Worm (Caenorhabditis elegans) whole organism, L3 larva: ENCODE data around the gene C38C3.6.

ENCODE experiments used
- R02D3.7 ChIP-seq: fragments of 150-350 bp; optimal IDR thresholded peaks from 2 replicates; lab custom pipeline; 2014; ENCODE audit warnings: missing biosample characterization, missing genetic modification characterization
- ZK546.5 ChIP-seq: sonication (generic microtip); optimal IDR thresholded peaks from 2 replicates; lab custom pipeline; 2017; ENCODE audit warnings: missing biosample characterization, missing genetic modification characterization
- ceh-16 ChIP-seq: sonication (generic microtip); optimal IDR thresholded peaks from 2 replicates; lab custom pipeline; 2017; ENCODE audit warnings: missing biosample characterization, missing genetic modification characterization
- ceh-28 ChIP-seq: fragments of 150-350 bp; optimal IDR thresholded peaks from 2 replicates; lab custom pipeline; 2014; ENCODE audit warnings: missing biosample characterization, missing genetic modification reagents, missing genetic modification characterization
- ceh-82 ChIP-seq: fragments of 150-350 bp; optimal IDR thresholded peaks from 2 replicates; lab custom pipeline; 2014; ENCODE audit warnings: missing biosample characterization, missing genetic modification characterization
- ceh-9 ChIP-seq: sonication (generic microtip); optimal IDR thresholded peaks from 2 replicates; lab custom pipeline; 2018; ENCODE audit warnings: missing biosample characterization, missing genetic modification characterization
- daf-12 ChIP-seq: fragments of 150-350 bp; optimal IDR thresholded peaks from 2 replicates; lab custom pipeline; 2014; ENCODE audit warnings: missing biosample characterization, missing genetic modification reagents, missing genetic modification characterization
- egl-5 ChIP-seq: fragments of 150-350 bp; optimal IDR thresholded peaks from 2 replicates; lab custom pipeline; 2017; ENCODE audit warnings: missing biosample characterization, missing genetic modification reagents, missing genetic modification characterization, inconsistent platforms
- elt-1 ChIP-seq: fragments of 150-350 bp; optimal IDR thresholded peaks from 2 replicates; lab custom pipeline; 2014; ENCODE audit warnings: missing biosample characterization, missing genetic modification characterization
- eor-1 ChIP-seq, 2 experiments: fragments of 150-350 bp; optimal IDR thresholded peaks; 2 replicates each; lab custom pipeline; 2014 to 2018; ENCODE audit warnings: missing biosample characterization in 2 of 2, missing genetic modification characterization in 2 of 2
- fkh-10 ChIP-seq: sonication (generic microtip); optimal IDR thresholded peaks from 2 replicates; lab custom pipeline; 2017; ENCODE audit warnings: missing biosample characterization, missing genetic modification reagents, missing genetic modification characterization
- fos-1 ChIP-seq: fragments of 150-350 bp; optimal IDR thresholded peaks from 2 replicates; lab custom pipeline; 2014; ENCODE audit warnings: missing biosample characterization, missing genetic modification characterization
- hmg-11 ChIP-seq: sonication (generic microtip); optimal IDR thresholded peaks from 2 replicates; lab custom pipeline; 2016; ENCODE audit warnings: missing genetic modification characterization, missing compliant biosample characterization
- jun-1 ChIP-seq: fragments of 150-350 bp; optimal IDR thresholded peaks from 2 replicates; lab custom pipeline; 2014; ENCODE audit warnings: missing biosample characterization, missing genetic modification reagents, missing genetic modification characterization
- lin-15B ChIP-seq: fragments of 150-350 bp; optimal IDR thresholded peaks from 2 replicates; lab custom pipeline; 2014; ENCODE audit warnings: missing biosample characterization, missing genetic modification characterization
- lin-39 ChIP-seq: fragments of 150-350 bp; optimal IDR thresholded peaks from 2 replicates; lab custom pipeline; 2018; ENCODE audit warnings: missing biosample characterization, missing genetic modification reagents, missing genetic modification characterization
- mdl-1 ChIP-seq: fragments of 150-350 bp; optimal IDR thresholded peaks from 2 replicates; lab custom pipeline; 2014; ENCODE audit warnings: missing biosample characterization, missing genetic modification characterization
- nhr-11 ChIP-seq: fragments of 150-350 bp; optimal IDR thresholded peaks from 2 replicates; lab custom pipeline; 2014; ENCODE audit warnings: missing biosample characterization, missing genetic modification characterization
- nhr-23 ChIP-seq: fragments of 150-350 bp; optimal IDR thresholded peaks from 2 replicates; lab custom pipeline; 2014; ENCODE audit warnings: missing biosample characterization, missing genetic modification reagents, missing genetic modification characterization
- nhr-237 ChIP-seq: fragments of 150-350 bp; optimal IDR thresholded peaks from 2 replicates; lab custom pipeline; 2014; ENCODE audit warnings: missing biosample characterization, missing genetic modification characterization
- nhr-25 ChIP-seq: sonication (generic microtip); optimal IDR thresholded peaks from 2 replicates; lab custom pipeline; 2017; ENCODE audit warnings: missing biosample characterization, missing genetic modification characterization
- nhr-43 ChIP-seq: sonication (generic microtip); optimal IDR thresholded peaks from 2 replicates; lab custom pipeline; 2016; ENCODE audit warnings: mild to moderate bottlenecking, missing genetic modification characterization, missing compliant biosample characterization; ENCODE audit not compliant: poor library complexity, severe bottlenecking
- nhr-67 ChIP-seq: fragments of 150-350 bp; optimal IDR thresholded peaks from 2 replicates; lab custom pipeline; 2014; ENCODE audit warnings: missing biosample characterization, missing genetic modification characterization
- nhr-76 ChIP-seq: fragments of 150-350 bp; sonication (generic microtip); optimal IDR thresholded peaks from 5 replicates; lab custom pipeline; 2014; ENCODE audit warnings: missing biosample characterization, missing genetic modification characterization
- nhr-77 ChIP-seq: fragments of 150-350 bp; optimal IDR thresholded peaks from 2 replicates; lab custom pipeline; 2014; ENCODE audit warnings: missing biosample characterization, missing genetic modification characterization
- pha-4 ChIP-seq: fragments of 150-350 bp; optimal IDR thresholded peaks from 2 replicates; lab custom pipeline; 2014; ENCODE audit warnings: missing biosample characterization, missing genetic modification reagents, missing genetic modification characterization
- pqm-1 ChIP-seq: fragments of 150-350 bp; optimal IDR thresholded peaks from 2 replicates; lab custom pipeline; 2017; ENCODE audit warnings: missing biosample characterization, missing genetic modification characterization, inconsistent platforms
- skn-1 ChIP-seq: fragments of 150-350 bp; optimal IDR thresholded peaks from 2 replicates; lab custom pipeline; 2014; ENCODE audit warnings: missing biosample characterization, missing genetic modification characterization
- snpc-4 ChIP-seq: fragments of 150-350 bp; optimal IDR thresholded peaks from 2 replicates; lab custom pipeline; 2014; ENCODE audit warnings: missing biosample characterization, missing genetic modification characterization
- tbx-2 ChIP-seq: sonication (generic microtip); optimal IDR thresholded peaks from 2 replicates; lab custom pipeline; 2016; ENCODE audit warnings: mild to moderate bottlenecking, missing genetic modification characterization, missing compliant biosample characterization
- unc-39 ChIP-seq: sonication (generic microtip); optimal IDR thresholded peaks from 4 replicates; lab custom pipeline; 2017; ENCODE audit warnings: missing biosample characterization, missing genetic modification characterization
- unc-62 ChIP-seq: fragments of 150-350 bp; sonication (generic microtip); optimal IDR thresholded peaks from 4 replicates; lab custom pipeline; 2014; ENCODE audit warnings: missing biosample characterization, missing genetic modification reagents, missing genetic modification characterization
- zag-1 ChIP-seq: fragments of 150-350 bp; optimal IDR thresholded peaks from 2 replicates; lab custom pipeline; 2014; ENCODE audit warnings: missing biosample characterization, missing genetic modification characterization
- ztf-11 ChIP-seq: fragments of 150-350 bp; optimal IDR thresholded peaks from 2 replicates; lab custom pipeline; 2014; ENCODE audit warnings: missing biosample characterization, missing genetic modification characterization
- ztf-4 ChIP-seq: fragments of 150-350 bp; optimal IDR thresholded peaks from 2 replicates; lab custom pipeline; 2014; ENCODE audit warnings: missing biosample characterization, missing genetic modification characterization

C38C3.6 gene

ce11 chrV:1521845-1522244 is 30.4 kb upstream of the C38C3.6 start, which contains the start of gene str-240:
Gene str-240 (minus strand): TSS chrV:1521945.
- TF ChIP-seq R02D3.7 (no peak), lin-39 (tag; lab: Kevin White, UChicago) (no peak), nhr-237 (no peak), nhr-67 (tag; lab: Kevin White, UChicago) (no peak), unc-62 (GFP tag; lab: Kevin White, UChicago) (no peak), daf-12 (tag; lab: Kevin White, UChicago) (no peak), unc-39 (tag; lab: Kevin White, UChicago) (no peak), nhr-23 (tag; lab: Kevin White, UChicago) (no peak), zag-1 (tag; lab: Kevin White, UChicago) (no peak), fkh-10 (GFP tag; lab: Kevin White, UChicago) (no peak), ztf-4 (tag; lab: Kevin White, UChicago) (no peak), ceh-82 (tag; lab: Kevin White, UChicago) (no peak), nhr-43 (tag; lab: Kevin White, UChicago) (no peak), ceh-9 (tag; lab: Kevin White, UChicago) (no peak)
- TF ChIP-seq, all 47 proteins: peak for 0

- TF ChIP-seq egl-5 (no peak), lin-15B (tag; lab: Kevin White, UChicago) (no peak), pha-4 (no peak), hmg-11 (tag; lab: Kevin White, UChicago) (no peak), daf-12 (tag; lab: Kevin White, UChicago) (no peak), jun-1 (tag; lab: Kevin White, UChicago) (no peak), lin-39 (tag; lab: Kevin White, UChicago) (no peak), nhr-25 (tag; lab: Kevin White, UChicago) (no peak), zag-1 (tag; lab: Kevin White, UChicago) (no peak)
- TF ChIP-seq, all 47 proteins: peak for 0
Observed at ce11 chrV:1511537-1511936, 20.1 kb upstream of the C38C3.6 start, which contains the start of gene nhr-260. Gene nhr-260 (minus strand): TSS chrV:1511637.

- TF ChIP-seq nhr-23 (tag; lab: Kevin White, UChicago) = no peak
- TF ChIP-seq unc-39 (tag; lab: Kevin White, UChicago) = no peak
- TF ChIP-seq pqm-1 (tag; lab: Kevin White, UChicago) = no peak
- no peak for TF ChIP-seq mdl-1 (tag; lab: Kevin White, UChicago)
- no peak for TF ChIP-seq fos-1
- no peak for TF ChIP-seq nhr-67 (tag; lab: Kevin White, UChicago)
- no peak for TF ChIP-seq ZK546.5 (tag; lab: Kevin White, UChicago)
- no peak for TF ChIP-seq lin-15B (tag; lab: Kevin White, UChicago)
- no peak for TF ChIP-seq ztf-4 (tag; lab: Kevin White, UChicago)
- no peak for TF ChIP-seq skn-1 (tag; lab: Kevin White, UChicago)
- TF ChIP-seq unc-62 (GFP tag; lab: Kevin White, UChicago) = no peak
- no peak for TF ChIP-seq nhr-11 (tag; lab: Kevin White, UChicago)
- TF ChIP-seq fkh-10 (GFP tag; lab: Kevin White, UChicago) = no peak
- no peak for TF ChIP-seq eor-1 (tag; optimal IDR thresholded peaks at IDR 0.05; lab: Kevin White, UChicago)
- TF ChIP-seq ztf-11 = no peak
- no peak for TF ChIP-seq elt-1 (tag; lab: Kevin White, UChicago)
- no peak for TF ChIP-seq pha-4
- TF ChIP-seq snpc-4 (tag; lab: Kevin White, UChicago) = no peak
- TF ChIP-seq, all 47 proteins: peak for 0
Observed at ce11 chrV:1505995-1506394, 14.6 kb upstream of the C38C3.6 start, which contains the start of gene sru-28. Gene sru-28 (plus strand): TSS chrV:1506295.

ce11 chrV:1499140-1499539 is 7.7 kb upstream of the C38C3.6 start, which contains the start of gene sru-27:
Gene sru-27 (plus strand): TSS chrV:1499440.
- TF ChIP-seq unc-62 (GFP tag; lab: Kevin White, UChicago) (no peak), nhr-77 (tag; lab: Kevin White, UChicago) (no peak), ceh-9 (tag; lab: Kevin White, UChicago) (no peak), ceh-16 (tag; lab: Kevin White, UChicago) (no peak), tbx-2 (tag; lab: Kevin White, UChicago) (no peak), eor-1 (tag; optimal IDR thresholded peaks at IDR 0.05; lab: Kevin White, UChicago) (no peak), lin-39 (tag; lab: Kevin White, UChicago) (no peak), unc-39 (tag; lab: Kevin White, UChicago) (no peak), nhr-76 (no peak)

- no peak for TF ChIP-seq ztf-4 (tag; lab: Kevin White, UChicago)
- TF ChIP-seq ceh-28 (tag; lab: Kevin White, UChicago) = peak; percentile 89
Observed at ce11 chrV:1495752-1496151, 4.3 kb upstream of the C38C3.6 start.
